Worm (Caenorhabditis elegans) whole organism, L2 larva: ENCODE results near the gene galt-1.

ENCODE experiments used
- C34F6.9 ChIP-seq: fragments of 150-350 bp; optimal IDR thresholded peaks from 2 replicates; lab custom pipeline; 2014; ENCODE audit warnings: missing biosample characterization, missing genetic modification characterization
- R02D3.7 ChIP-seq: fragments of 150-350 bp; optimal IDR thresholded peaks from 2 replicates; lab custom pipeline; 2014; ENCODE audit warnings: missing biosample characterization, missing genetic modification characterization
- alr-1 ChIP-seq: fragments of 150-350 bp; optimal IDR thresholded peaks from 2 replicates; lab custom pipeline; 2014; ENCODE audit warnings: missing biosample characterization, missing genetic modification characterization
- aly-2 ChIP-seq: fragments of 150-350 bp; optimal IDR thresholded peaks from 2 replicates; lab custom pipeline; 2014; ENCODE audit warnings: missing biosample characterization, missing genetic modification characterization
- ama-1 ChIP-seq: fragments of 150-350 bp; optimal IDR thresholded peaks from 2 replicates; lab custom pipeline; 2018; ENCODE audit warnings: inconsistent platforms
- blmp-1 ChIP-seq: sonication (generic microtip); optimal IDR thresholded peaks from 2 replicates; lab custom pipeline; 2017; ENCODE audit warnings: missing genetic modification characterization, mild to moderate bottlenecking, missing compliant biosample characterization, antibody characterized with exemption, moderate library complexity; ENCODE audit not compliant: insufficient read depth
- ceh-82 ChIP-seq: fragments of 150-350 bp; optimal IDR thresholded peaks from 2 replicates; lab custom pipeline; 2014; ENCODE audit warnings: missing biosample characterization, missing genetic modification characterization
- crh-2 ChIP-seq: sonication (generic microtip); optimal IDR thresholded peaks from 2 replicates; lab custom pipeline; 2017; ENCODE audit warnings: missing biosample characterization, missing genetic modification characterization
- dmd-4 ChIP-seq: sonication (generic microtip); optimal IDR thresholded peaks from 2 replicates; lab custom pipeline; 2017; ENCODE audit warnings: missing biosample characterization, missing genetic modification characterization
- egl-27 ChIP-seq: sonication (generic microtip); optimal IDR thresholded peaks from 3 replicates; lab custom pipeline; 2017; ENCODE audit warnings: missing biosample characterization, missing genetic modification reagents, missing genetic modification characterization
- elt-1 ChIP-seq: fragments of 150-350 bp; optimal IDR thresholded peaks from 2 replicates; lab custom pipeline; 2014; ENCODE audit warnings: missing biosample characterization, missing genetic modification characterization
- fos-1 ChIP-seq: fragments of 150-350 bp; optimal IDR thresholded peaks from 2 replicates; lab custom pipeline; 2014; ENCODE audit warnings: missing biosample characterization, missing genetic modification characterization
- gmeb-1 ChIP-seq: fragments of 150-350 bp; optimal IDR thresholded peaks from 2 replicates; lab custom pipeline; 2014; ENCODE audit warnings: missing biosample characterization, missing genetic modification characterization
- lin-11 ChIP-seq: fragments of 150-350 bp; sonication (generic microtip); optimal IDR thresholded peaks from 2 replicates; lab custom pipeline; 2014; ENCODE audit warnings: missing biosample characterization, missing genetic modification characterization, inconsistent platforms, mixed read lengths
- lin-39 ChIP-seq: fragments of 150-350 bp; optimal IDR thresholded peaks from 2 replicates; lab custom pipeline; 2014; ENCODE audit warnings: missing biosample characterization, missing genetic modification reagents, missing genetic modification characterization
- mab-5 ChIP-seq: fragments of 150-350 bp; optimal IDR thresholded peaks from 2 replicates; lab custom pipeline; 2014; ENCODE audit warnings: missing biosample characterization, missing genetic modification characterization
- mbf-1 ChIP-seq: sonication (generic microtip); optimal IDR thresholded peaks from 2 replicates; lab custom pipeline; 2017; ENCODE audit warnings: missing biosample characterization, missing genetic modification characterization
- mdl-1 ChIP-seq, 2 experiments: fragments of 150-350 bp in 1 of 2; sonication (generic microtip) in 1 of 2; optimal IDR thresholded peaks; 2 replicates each; lab custom pipeline; 2017; ENCODE audit warnings: missing biosample characterization in 2 of 2, missing genetic modification characterization in 2 of 2
- nhr-10 ChIP-seq: sonication (generic microtip); optimal IDR thresholded peaks from 2 replicates; lab custom pipeline; 2017; ENCODE audit warnings: missing biosample characterization, missing genetic modification characterization
- nhr-129 ChIP-seq: fragments of 150-350 bp; optimal IDR thresholded peaks from 2 replicates; lab custom pipeline; 2014; ENCODE audit warnings: missing biosample characterization, missing genetic modification characterization
- nhr-23 ChIP-seq: fragments of 150-350 bp; optimal IDR thresholded peaks from 2 replicates; lab custom pipeline; 2014; ENCODE audit warnings: missing biosample characterization, missing genetic modification reagents, missing genetic modification characterization
- nhr-237 ChIP-seq: fragments of 150-350 bp; optimal IDR thresholded peaks from 2 replicates; lab custom pipeline; 2014; ENCODE audit warnings: missing biosample characterization, missing genetic modification characterization
- nhr-25 ChIP-seq: fragments of 150-350 bp; sonication (generic microtip); optimal IDR thresholded peaks from 3 replicates; lab custom pipeline; 2014; ENCODE audit warnings: missing biosample characterization, missing genetic modification characterization
- nhr-77 ChIP-seq: fragments of 150-350 bp; optimal IDR thresholded peaks from 2 replicates; lab custom pipeline; 2014; ENCODE audit warnings: missing biosample characterization, missing genetic modification characterization
- sma-3 ChIP-seq: sonication (generic microtip); optimal IDR thresholded peaks from 2 replicates; lab custom pipeline; 2016; ENCODE audit warnings: missing genetic modification reagents, missing genetic modification characterization, missing compliant biosample characterization
- sma-9 ChIP-seq, 2 experiments: fragments of 150-350 bp in 1 of 2; sonication (generic microtip) in 1 of 2; optimal IDR thresholded peaks; 2 replicates each; lab custom pipeline; 2014 to 2016; ENCODE audit warnings: missing genetic modification characterization in 2 of 2, mild to moderate bottlenecking in 1 of 2, missing biosample characterization in 1 of 2, missing compliant biosample characterization in 1 of 2, missing genetic modification reagents in 1 of 2, moderate library complexity in 1 of 2
- snpc-4 ChIP-seq: fragments of 150-350 bp; optimal IDR thresholded peaks from 2 replicates; lab custom pipeline; 2014; ENCODE audit warnings: missing biosample characterization, missing genetic modification characterization
- unc-55 ChIP-seq: fragments of 150-350 bp; sonication (generic microtip); optimal IDR thresholded peaks from 3 replicates; lab custom pipeline; 2014; ENCODE audit warnings: missing biosample characterization, missing genetic modification reagents, missing genetic modification characterization
- unc-62 ChIP-seq: fragments of 150-350 bp; optimal IDR thresholded peaks from 2 replicates; lab custom pipeline; 2014; ENCODE audit warnings: missing biosample characterization, missing genetic modification reagents, missing genetic modification characterization
- zag-1 ChIP-seq: fragments of 150-350 bp; optimal IDR thresholded peaks from 2 replicates; lab custom pipeline; 2014; ENCODE audit warnings: missing biosample characterization, missing genetic modification characterization
- ztf-1 ChIP-seq: fragments of 200-800 bp; sonication (Bioruptor generic); conservative IDR thresholded peaks from 2 replicates; pipeline ENCODE4 v1.3.6; 2022; ENCODE audit warnings: missing genetic modification characterization, missing compliant biosample characterization
- ztf-11 ChIP-seq: sonication (generic microtip); optimal IDR thresholded peaks from 2 replicates; lab custom pipeline; 2017; ENCODE audit warnings: missing biosample characterization, missing genetic modification characterization
- ztf-4 ChIP-seq: fragments of 150-350 bp; optimal IDR thresholded peaks from 2 replicates; lab custom pipeline; 2014; ENCODE audit warnings: missing biosample characterization, missing genetic modification characterization

galt-1 gene

ce11 chrV:5930588-5930987, at the start of gene galt-1:
Gene galt-1 (plus strand): TSS chrV:5930905.
- TF ChIP-seq gmeb-1 (tag; lab: Kevin White, UChicago) (peak; percentile 0), crh-2 (peak; percentile 17), ztf-1 (GFP tag; lab: Robert Waterston, UW) (no peak), fos-1 (tag; lab: Kevin White, UChicago) (peak; percentile 50)

- no peak for TF ChIP-seq nhr-77 (tag; lab: Kevin White, UChicago)
- TF ChIP-seq lin-39 (tag; lab: Kevin White, UChicago) = no peak
- TF ChIP-seq ama-1 (lab: Kevin White, UChicago) = no peak
- TF ChIP-seq fos-1 (tag; lab: Kevin White, UChicago) = no peak
- TF ChIP-seq C34F6.9 (tag; lab: Kevin White, UChicago) = no peak
- no peak for TF ChIP-seq nhr-23 (tag; lab: Kevin White, UChicago)
- TF ChIP-seq ztf-11 (tag; lab: Kevin White, UChicago) = no peak
- TF ChIP-seq mab-5 (tag; lab: Kevin White, UChicago) = no peak
- no peak for TF ChIP-seq blmp-1 (tag; lab: Kevin White, UChicago)
- no peak for TF ChIP-seq egl-27
- no peak for TF ChIP-seq elt-1 (tag; lab: Kevin White, UChicago)
- TF ChIP-seq sma-3 = no peak
- TF ChIP-seq dmd-4 = no peak
- no peak for TF ChIP-seq zag-1 (tag; lab: Kevin White, UChicago)
- no peak for TF ChIP-seq nhr-237 (tag; lab: Kevin White, UChicago)
- no peak for TF ChIP-seq nhr-129 (tag; lab: Kevin White, UChicago)
These were observed 48.3 kb upstream of the galt-1 start for ce11 chrV:5882429-5882828.

- no peak for TF ChIP-seq unc-62 (GFP tag; lab: Kevin White, UChicago)
- TF ChIP-seq alr-1 (tag; lab: Kevin White, UChicago) = no peak
- TF ChIP-seq nhr-23 (tag; lab: Kevin White, UChicago) = no peak
- TF ChIP-seq sma-9 (GFP tag; optimal IDR thresholded peaks at IDR 0.05; lab: Kevin White, UChicago) = no peak
- no peak for TF ChIP-seq sma-9 (tag; optimal IDR thresholded peaks at IDR 0.05; lab: Kevin White, UChicago)
- no peak for TF ChIP-seq ztf-11 (tag; lab: Kevin White, UChicago)
- no peak for TF ChIP-seq ama-1 (lab: Kevin White, UChicago)
- no peak for TF ChIP-seq mab-5 (tag; lab: Kevin White, UChicago)
- no peak for TF ChIP-seq nhr-25
- no peak for TF ChIP-seq lin-11 (tag; lab: Kevin White, UChicago)
- no peak for TF ChIP-seq ceh-82 (tag; lab: Kevin White, UChicago)
- no peak for TF ChIP-seq fos-1 (tag; lab: Kevin White, UChicago)
- TF ChIP-seq dmd-4 = no peak
- TF ChIP-seq aly-2 (tag; lab: Kevin White, UChicago) = no peak
These were observed 47.0 kb upstream of the galt-1 start, which contains the start of gene C04E6.8 for ce11 chrV:5883735-5884134. Gene C04E6.8 (minus strand): TSS chrV:5883835.

- TF ChIP-seq R02D3.7 (tag; lab: Kevin White, UChicago) (no peak), nhr-10 (tag; lab: Kevin White, UChicago) (no peak), ztf-4 (tag; lab: Kevin White, UChicago) (no peak)
These were observed 41.9 kb upstream of the galt-1 start for ce11 chrV:5888820-5889219.

- peak; percentile 6 for TF ChIP-seq sma-9 (GFP tag; optimal IDR thresholded peaks at IDR 0.05; lab: Kevin White, UChicago)
- TF ChIP-seq sma-9 (tag; optimal IDR thresholded peaks at IDR 0.05; lab: Kevin White, UChicago) = no peak
- TF ChIP-seq nhr-10 (tag; lab: Kevin White, UChicago) = no peak
- TF ChIP-seq, all 48 proteins: peak for 1
These were observed 39.5 kb upstream of the galt-1 start for ce11 chrV:5891204-5891603.

ce11 chrV:5893015-5893414, 37.7 kb upstream of the galt-1 start, which contains the start of gene C04E6.7:
Gene C04E6.7 (plus strand): TSS chrV:5893315.
- no peak for TF ChIP-seq mab-5 (tag; lab: Kevin White, UChicago)

ce11 chrV:5895021-5895420, 35.7 kb upstream of the galt-1 start, which contains the start of gene grd-9:
Gene grd-9 (plus strand): TSS chrV:5895321.
- no peak for TF ChIP-seq sma-3
- no peak for TF ChIP-seq mdl-1 (tag; optimal IDR thresholded peaks at IDR 0.05; lab: Kevin White, UChicago)
- no peak for TF ChIP-seq nhr-77 (tag; lab: Kevin White, UChicago)
- TF ChIP-seq mbf-1 (tag; lab: Kevin White, UChicago) = no peak
- TF ChIP-seq zag-1 (tag; lab: Kevin White, UChicago) = no peak
- TF ChIP-seq snpc-4 (tag; lab: Kevin White, UChicago) = no peak
- no peak for TF ChIP-seq nhr-25
- TF ChIP-seq ama-1 (lab: Kevin White, UChicago) = no peak
- no peak for TF ChIP-seq lin-11 (tag; lab: Kevin White, UChicago)
- no peak for TF ChIP-seq unc-55 (GFP tag; lab: Kevin White, UChicago)
- no peak for TF ChIP-seq nhr-237 (tag; lab: Kevin White, UChicago)
- TF ChIP-seq dmd-4 = no peak
- TF ChIP-seq ztf-11 (tag; lab: Kevin White, UChicago) = no peak
- TF ChIP-seq C34F6.9 (tag; lab: Kevin White, UChicago) = no peak
- no peak for TF ChIP-seq crh-2
- TF ChIP-seq egl-27 = no peak
- TF ChIP-seq nhr-23 (tag; lab: Kevin White, UChicago) = no peak
